Fruit fly (Drosophila melanogaster): ENCODE measurements around the gene mth.

DNA sequence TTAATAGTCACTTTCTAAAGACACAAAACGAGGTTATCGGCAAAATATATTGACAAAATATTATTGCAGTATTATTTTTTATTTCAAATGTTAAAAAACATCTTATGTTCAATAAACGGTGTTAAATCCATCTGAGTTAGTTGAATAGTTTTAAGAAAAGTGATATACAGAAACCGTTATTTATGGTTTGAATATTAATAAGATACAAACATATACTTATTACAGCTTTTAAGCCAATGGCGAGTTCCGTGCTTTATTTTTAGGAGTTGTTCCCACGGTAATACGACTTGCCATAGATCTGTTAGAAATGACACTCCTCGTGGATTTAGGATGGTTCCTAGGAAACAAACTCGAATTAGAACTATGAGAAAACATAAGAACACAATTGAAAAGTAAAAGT, 3.4 kb downstream of the mth start:
- TF ChIP-seq usp (GFP tag; optimal IDR thresholded peaks at IDR 0.05) (no peak), HLH106 (tag; optimal IDR thresholded peaks at IDR 0.05) (no peak), Hr78 (GFP tag; optimal IDR thresholded peaks at IDR 0.05) (no peak), lola (GFP tag; optimal IDR thresholded peaks at IDR 0.05) (no peak), Mio (GFP tag; optimal IDR thresholded peaks at IDR 0.05) (no peak), tai (GFP tag; optimal IDR thresholded peaks at IDR 0.05) (peak; percentile 12), fru (GFP tag; optimal IDR thresholded peaks at IDR 0.05) (no peak), Rel (GFP tag; optimal IDR thresholded peaks at IDR 0.05) (no peak), Rel (tag; optimal IDR thresholded peaks at IDR 0.05) (no peak)
